Worm (Caenorhabditis elegans) whole organism, L1 larva: Measurements from ENCODE around the gene apd-3.
A peak's percentile ranks its signal among the peaks of the same experiment; 100 is the strongest.

Source experiments
- C16A3.4 ChIP-seq: fragments of 150-350 bp; optimal IDR thresholded peaks from 2 replicates; lab custom pipeline; 2014; ENCODE audit warnings: missing biosample characterization, missing genetic modification characterization
- C34B4.2 ChIP-seq: sonication (generic microtip); optimal IDR thresholded peaks from 2 replicates; lab custom pipeline; 2017; ENCODE audit warnings: mild to moderate bottlenecking, missing genetic modification characterization, missing compliant biosample characterization
- aha-1 ChIP-seq: fragments of 150-350 bp; optimal IDR thresholded peaks from 2 replicates; lab custom pipeline; 2014; ENCODE audit warnings: missing biosample characterization, missing genetic modification characterization
- ama-1 ChIP-seq: fragments of 150-350 bp; optimal IDR thresholded peaks from 2 replicates; lab custom pipeline; 2014
- blmp-1 ChIP-seq: fragments of 150-350 bp; optimal IDR thresholded peaks from 2 replicates; lab custom pipeline; 2014; ENCODE audit warnings: missing biosample characterization, missing genetic modification characterization
- ceh-63 ChIP-seq: fragments of 200-800 bp; sonication (Bioruptor generic); optimal IDR thresholded peaks from 2 replicates; lab custom pipeline; 2018; ENCODE audit warnings: mild to moderate bottlenecking, missing genetic modification characterization, missing compliant biosample characterization
- ceh-8 ChIP-seq: fragments of 200-800 bp; sonication (Bioruptor generic); optimal IDR thresholded peaks from 2 replicates; lab custom pipeline; 2018; ENCODE audit warnings: mild to moderate bottlenecking, missing genetic modification characterization, moderate library complexity, missing compliant biosample characterization
- ceh-82 ChIP-seq, 3 experiments: fragments of 150-350 bp in 1 of 3; sonication (generic microtip) in 2 of 3; optimal IDR thresholded peaks; 2 replicates each; lab custom pipeline; 2014 to 2017; ENCODE audit warnings: missing biosample characterization in 3 of 3, missing genetic modification characterization in 3 of 3
- ceh-90 ChIP-seq: sonication (generic microtip); optimal IDR thresholded peaks from 2 replicates; lab custom pipeline; 2016; ENCODE audit warnings: missing genetic modification characterization, missing compliant biosample characterization
- dpl-1 ChIP-seq, 3 experiments: fragments of 150-350 bp in 2 of 3; sonication (generic microtip) in 1 of 3; optimal IDR thresholded peaks; 2 replicates each; lab custom pipeline; 2014 to 2017; ENCODE audit warnings: missing biosample characterization in 3 of 3, missing genetic modification characterization in 3 of 3, missing genetic modification reagents in 3 of 3
- dsc-1 ChIP-seq: sonication (generic microtip); optimal IDR thresholded peaks from 2 replicates; lab custom pipeline; 2016; ENCODE audit warnings: mild to moderate bottlenecking, missing genetic modification characterization, missing compliant biosample characterization
- efl-3 ChIP-seq: fragments of 200-800 bp; sonication (Bioruptor generic); optimal IDR thresholded peaks from 2 replicates; lab custom pipeline; 2018; ENCODE audit warnings: mild to moderate bottlenecking, missing genetic modification characterization, missing compliant biosample characterization
- egl-13 ChIP-seq: sonication (generic microtip); optimal IDR thresholded peaks from 2 replicates; lab custom pipeline; 2016; ENCODE audit warnings: missing genotype, missing genetic modification reagents, missing genetic modification characterization, missing compliant biosample characterization
- fkh-10 ChIP-seq: sonication (generic microtip); optimal IDR thresholded peaks from 2 replicates; lab custom pipeline; 2017; ENCODE audit warnings: missing biosample characterization, missing genetic modification reagents, missing genetic modification characterization
- fkh-4 ChIP-seq: sonication (generic microtip); optimal IDR thresholded peaks from 2 replicates; lab custom pipeline; 2016; ENCODE audit warnings: missing compliant biosample characterization, missing genetic modification characterization, borderline replicate concordance
- fkh-8 ChIP-seq: sonication (generic microtip); optimal IDR thresholded peaks from 2 replicates; lab custom pipeline; 2016; ENCODE audit warnings: mild to moderate bottlenecking, missing genetic modification characterization, missing compliant biosample characterization
- fos-1 ChIP-seq: fragments of 150-350 bp; optimal IDR thresholded peaks from 2 replicates; lab custom pipeline; 2014; ENCODE audit warnings: missing biosample characterization, missing genetic modification characterization
- grh-1 ChIP-seq: fragments of 200-800 bp; sonication (Bioruptor generic); IDR thresholded peaks from 2 replicates; pipeline ENCODE4 v1.3.6; 2022; ENCODE audit warnings: missing genetic modification reagents, missing genetic modification characterization, missing compliant biosample characterization
- hlh-4 ChIP-seq: sonication (generic microtip); optimal IDR thresholded peaks from 2 replicates; lab custom pipeline; 2016; ENCODE audit warnings: mild to moderate bottlenecking, missing genetic modification characterization, missing compliant biosample characterization
- irx-1 ChIP-seq: sonication (generic microtip); optimal IDR thresholded peaks from 2 replicates; lab custom pipeline; 2016; ENCODE audit warnings: missing genetic modification characterization, missing compliant biosample characterization
- isw-1 ChIP-seq: fragments of 200-800 bp; sonication (Bioruptor generic); IDR thresholded peaks from 2 replicates; pipeline ENCODE4 v1.3.6; 2022; ENCODE audit warnings: missing genetic modification characterization, missing compliant biosample characterization
- jun-1 ChIP-seq: fragments of 150-350 bp; optimal IDR thresholded peaks from 2 replicates; lab custom pipeline; 2014; ENCODE audit warnings: missing biosample characterization, missing genetic modification reagents, missing genetic modification characterization
- lin-14 ChIP-seq: fragments of 200-800 bp; sonication (Bioruptor generic); optimal IDR thresholded peaks from 2 replicates; lab custom pipeline; 2018; ENCODE audit warnings: mild to moderate bottlenecking, missing genetic modification characterization, moderate library complexity, missing compliant biosample characterization
- lir-3 ChIP-seq: sonication (generic microtip); optimal IDR thresholded peaks from 2 replicates; lab custom pipeline; 2016; ENCODE audit warnings: mild to moderate bottlenecking, missing genetic modification characterization, moderate library complexity, missing compliant biosample characterization; ENCODE audit not compliant: poor library complexity
- lsy-2 ChIP-seq, 2 experiments: fragments of 150-350 bp; optimal IDR thresholded peaks; 2 replicates each; lab custom pipeline; 2014; ENCODE audit warnings: missing biosample characterization in 2 of 2, missing genetic modification characterization in 2 of 2
- mab-9 ChIP-seq: fragments of 200-800 bp; sonication (Bioruptor generic); IDR thresholded peaks from 2 replicates; pipeline ENCODE4 v1.3.6; 2022; ENCODE audit warnings: missing genetic modification reagents, missing genetic modification characterization, missing compliant biosample characterization
- mep-1 ChIP-seq: fragments of 150-350 bp; optimal IDR thresholded peaks from 2 replicates; lab custom pipeline; 2014; ENCODE audit warnings: missing biosample characterization, missing genetic modification characterization
- nhr-11 ChIP-seq: fragments of 150-350 bp; optimal IDR thresholded peaks from 2 replicates; lab custom pipeline; 2014; ENCODE audit warnings: missing biosample characterization, missing genetic modification characterization
- nhr-12 ChIP-seq: sonication (generic microtip); optimal IDR thresholded peaks from 2 replicates; lab custom pipeline; 2017; ENCODE audit warnings: missing biosample characterization, missing genetic modification characterization
- nhr-19 ChIP-seq: fragments of 200-800 bp; sonication (Bioruptor generic); conservative IDR thresholded peaks from 2 replicates; pipeline ENCODE4 v1.3.6; 2022; ENCODE audit warnings: missing genetic modification characterization, missing compliant biosample characterization
- nhr-20 ChIP-seq: sonication (generic microtip); optimal IDR thresholded peaks from 2 replicates; lab custom pipeline; 2016; ENCODE audit warnings: mild to moderate bottlenecking, missing genetic modification characterization, missing compliant biosample characterization
- nhr-237 ChIP-seq: fragments of 150-350 bp; optimal IDR thresholded peaks from 2 replicates; lab custom pipeline; 2014; ENCODE audit warnings: missing biosample characterization, missing genetic modification characterization
- nhr-77 ChIP-seq: fragments of 150-350 bp; optimal IDR thresholded peaks from 2 replicates; lab custom pipeline; 2014; ENCODE audit warnings: missing biosample characterization, missing genetic modification characterization
- nhr-84 ChIP-seq: sonication (generic microtip); optimal IDR thresholded peaks from 2 replicates; lab custom pipeline; 2017; ENCODE audit warnings: missing biosample characterization, missing genetic modification characterization
- nhr-85 ChIP-seq: sonication (generic microtip); peaks from one replicate; lab custom pipeline; 2016; ENCODE audit warnings: missing genetic modification characterization, inconsistent platforms, missing compliant biosample characterization
- pag-3 ChIP-seq: sonication (generic microtip); optimal IDR thresholded peaks from 2 replicates; lab custom pipeline; 2017; ENCODE audit warnings: missing genetic modification characterization, mild to moderate bottlenecking, missing compliant biosample characterization, antibody characterized with exemption, borderline replicate concordance; ENCODE audit not compliant: insufficient read depth
- pax-3 ChIP-seq: fragments of 200-800 bp; sonication (Bioruptor generic); optimal IDR thresholded peaks from 2 replicates; lab custom pipeline; 2018; ENCODE audit warnings: mild to moderate bottlenecking, missing genetic modification characterization, moderate library complexity, missing compliant biosample characterization
- pqm-1 ChIP-seq: sonication (generic microtip); optimal IDR thresholded peaks from 3 replicates; lab custom pipeline; 2017; ENCODE audit warnings: missing biosample characterization, missing genetic modification characterization
- rnt-1 ChIP-seq: sonication (generic microtip); optimal IDR thresholded peaks from 2 replicates; lab custom pipeline; 2016; ENCODE audit warnings: mild to moderate bottlenecking, missing genetic modification characterization, moderate library complexity, missing compliant biosample characterization
- sox-4 ChIP-seq: sonication (generic microtip); optimal IDR thresholded peaks from 2 replicates; lab custom pipeline; 2016; ENCODE audit warnings: missing genetic modification characterization, missing compliant biosample characterization
- sptf-1 ChIP-seq: fragments of 150-350 bp; optimal IDR thresholded peaks from 2 replicates; lab custom pipeline; 2014; ENCODE audit warnings: missing biosample characterization, missing genetic modification characterization
- sup-37 ChIP-seq: fragments of 200-800 bp; sonication (Bioruptor generic); optimal IDR thresholded peaks from 2 replicates; lab custom pipeline; 2018; ENCODE audit warnings: mild to moderate bottlenecking, missing genetic modification characterization, missing compliant biosample characterization
- tbx-2 ChIP-seq: sonication (generic microtip); optimal IDR thresholded peaks from 2 replicates; lab custom pipeline; 2016; ENCODE audit warnings: missing genetic modification characterization, missing compliant biosample characterization
- tlp-1 ChIP-seq: fragments of 150-350 bp; optimal IDR thresholded peaks from 2 replicates; lab custom pipeline; 2014; ENCODE audit warnings: missing biosample characterization, missing genetic modification characterization
- unc-30 ChIP-seq: sonication (generic microtip); optimal IDR thresholded peaks from 2 replicates; lab custom pipeline; 2017; ENCODE audit warnings: missing biosample characterization, missing genetic modification characterization
- unc-62 ChIP-seq: fragments of 150-350 bp; optimal IDR thresholded peaks from 2 replicates; lab custom pipeline; 2014; ENCODE audit warnings: missing biosample characterization, missing genetic modification reagents, missing genetic modification characterization
- unc-86 ChIP-seq: sonication (generic microtip); optimal IDR thresholded peaks from 2 replicates; lab custom pipeline; 2016; ENCODE audit warnings: missing genetic modification characterization, missing compliant biosample characterization
- vab-15 ChIP-seq: sonication (generic microtip); optimal IDR thresholded peaks from 2 replicates; lab custom pipeline; 2017; ENCODE audit warnings: missing genotype, mild to moderate bottlenecking, missing genetic modification characterization, missing compliant biosample characterization
- xbp-1 ChIP-seq: sonication (generic microtip); optimal IDR thresholded peaks from 2 replicates; lab custom pipeline; 2016; ENCODE audit warnings: missing genetic modification characterization, missing compliant biosample characterization
- zag-1 ChIP-seq: fragments of 150-350 bp; optimal IDR thresholded peaks from 2 replicates; lab custom pipeline; 2014; ENCODE audit warnings: missing biosample characterization, missing genetic modification characterization
- zip-4 ChIP-seq: fragments of 200-800 bp; sonication (Bioruptor generic); optimal IDR thresholded peaks from 2 replicates; lab custom pipeline; 2018; ENCODE audit warnings: mild to moderate bottlenecking, missing genetic modification characterization, moderate library complexity, missing compliant biosample characterization
- ztf-11 ChIP-seq, 2 experiments: sonication (generic microtip); optimal IDR thresholded peaks; 2 replicates each; lab custom pipeline; 2016 to 2017; ENCODE audit warnings: missing genetic modification characterization in 2 of 2, missing biosample characterization in 1 of 2, missing compliant biosample characterization in 1 of 2
- ztf-4 ChIP-seq: fragments of 150-350 bp; optimal IDR thresholded peaks from 2 replicates; lab custom pipeline; 2014; ENCODE audit warnings: missing biosample characterization, missing genetic modification characterization

The apd-3 gene

ce11 chrII:3518961-3519544, 27.2 kb downstream of the apd-3 start, which contains the start of gene clec-126 (continued):
- TF ChIP-seq tbx-2 (tag; lab: Kevin White, UChicago) (peak; percentile 65), blmp-1 (tag; lab: Kevin White, UChicago) (peak; percentile 40), fkh-8 (tag; lab: Kevin White, UChicago) (peak; percentile 44), tlp-1 (tag; lab: Kevin White, UChicago) (no peak), lin-14 (GFP tag; lab: Kevin White, UChicago) (peak; percentile 76), isw-1 (GFP tag; lab: Robert Waterston, UW) (no peak), zag-1 (no peak), lir-3 (tag; lab: Kevin White, UChicago) (peak; percentile 39), pax-3 (no peak), unc-30 (tag; lab: Kevin White, UChicago) (no peak), ceh-63 (GFP tag; lab: Kevin White, UChicago) (no peak), vab-15 (tag; lab: Kevin White, UChicago) (no peak), zip-4 (GFP tag; lab: Kevin White, UChicago) (no peak), ztf-4 (peak; percentile 64), nhr-12 (tag; lab: Kevin White, UChicago) (no peak), ceh-90 (tag; lab: Kevin White, UChicago) (no peak), jun-1 (no peak), efl-3 (GFP tag; lab: Kevin White, UChicago) (no peak), grh-1 (GFP tag; lab: Robert Waterston, UW) (peak; percentile 7; the same call in 1 of the 2 replicates), pqm-1 (tag; lab: Kevin White, UChicago) (no peak), lsy-2 (tag; optimal IDR thresholded peaks at IDR 0.05; lab: Kevin White, UChicago) (peak; percentile 68 to 81), ama-1 (no peak), nhr-84 (no peak), sox-4 (no peak), fkh-4 (tag; lab: Kevin White, UChicago) (no peak), fos-1 (tag; lab: Kevin White, UChicago) (peak; percentile 53), xbp-1 (peak; percentile 74), rnt-1 (tag; lab: Kevin White, UChicago) (peak; percentile 66), nhr-237 (tag; lab: Kevin White, UChicago) (no peak), nhr-77 (peak; percentile 69), sup-37 (GFP tag; lab: Kevin White, UChicago) (no peak), unc-86 (tag; lab: Kevin White, UChicago) (peak; percentile 48), aha-1 (tag; lab: Kevin White, UChicago) (no peak), nhr-85 (tag; lab: Kevin White, UChicago) (peak; percentile 82), nhr-20 (tag; lab: Kevin White, UChicago) (peak; percentile 75), nhr-19 (GFP tag; lab: Robert Waterston, UW) (peak; percentile 65), ceh-8 (GFP tag; lab: Kevin White, UChicago) (peak; percentile 4), mep-1 (tag; lab: Kevin White, UChicago) (peak; percentile 71), C34B4.2 (tag; lab: Kevin White, UChicago) (no peak), dsc-1 (peak; percentile 62), sptf-1 (tag; lab: Kevin White, UChicago) (no peak), ztf-11 (tag; optimal IDR thresholded peaks at IDR 0.05; lab: Kevin White, UChicago) (peak in 1 of 2 experiments; percentile 52), ceh-82 (tag; optimal IDR thresholded peaks at IDR 0.05; lab: Kevin White, UChicago) (peak in 2 of 3 experiments; percentile 13 to 37), unc-62 (no peak), irx-1 (peak; percentile 43), mab-9 (GFP tag; lab: Robert Waterston, UW) (no peak), hlh-4 (tag; lab: Kevin White, UChicago) (no peak), egl-13 (tag; lab: Kevin White, UChicago) (peak; percentile 45), C16A3.4 (peak; percentile 57), nhr-11 (tag; lab: Kevin White, UChicago) (no peak), pag-3 (tag; lab: Kevin White, UChicago) (no peak), dpl-1 (GFP tag; optimal IDR thresholded peaks at IDR 0.05; lab: Kevin White, UChicago) (peak in 2 of 3 experiments; percentile 46 to 49), fkh-10 (GFP tag; lab: Kevin White, UChicago) (peak; percentile 10)
